Worm (Caenorhabditis elegans): ENCODE measurements around the gene sna-1.

DNA sequence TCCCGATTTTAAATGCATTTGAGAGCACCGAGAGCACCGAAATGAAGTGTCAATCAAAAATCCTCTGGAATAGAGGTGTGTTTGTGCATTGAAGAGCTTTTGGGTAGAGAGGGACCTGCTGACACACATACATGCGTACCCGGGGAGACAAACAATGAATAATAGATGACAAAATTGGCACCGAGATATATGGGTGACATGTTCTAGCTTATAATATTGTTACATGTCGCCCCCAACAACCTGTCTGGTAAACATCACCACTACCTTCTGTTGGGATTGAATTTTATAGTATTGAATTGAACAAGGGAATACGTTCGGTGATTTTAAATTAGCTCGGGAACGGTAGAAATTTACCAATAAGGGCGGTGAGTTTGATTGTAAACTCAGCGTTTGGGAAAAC, 26.7 kb downstream of the sna-1 start:
- TF ChIP-seq ama-1 (optimal IDR thresholded peaks at IDR 0.05) (no peak), ceh-13 (GFP tag; optimal IDR thresholded peaks at IDR 0.05) (no peak), hmbx-1 (tag; optimal IDR thresholded peaks at IDR 0.05) (no peak), sea-1 (GFP tag; conservative IDR thresholded peaks at IDR 0.05) (no peak)

All from whole organism, early embryonic.